Worm (Caenorhabditis elegans): ENCODE data around the gene sra-32.

The sra-32 gene

DNA sequence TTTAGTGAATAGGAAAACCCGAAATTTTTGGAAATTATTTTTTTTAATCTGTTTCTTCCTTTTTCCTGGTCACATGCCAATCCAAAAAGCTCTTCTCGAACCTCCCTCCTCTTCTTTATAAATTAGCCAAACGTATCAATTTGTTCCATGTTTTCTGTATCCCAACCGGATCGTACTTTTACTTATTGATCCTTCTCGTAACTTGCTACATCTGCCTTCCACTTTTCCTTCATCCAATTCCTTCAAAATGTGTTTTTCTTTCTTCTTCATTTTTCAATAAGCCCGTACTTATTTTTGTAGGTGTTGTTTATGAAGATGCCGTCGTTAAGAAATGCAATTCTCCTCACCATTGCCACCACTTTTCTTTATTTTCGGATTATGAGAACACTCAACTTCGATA is 19.9 kb downstream of the sra-32 start, which contains the start of gene cyp-23A1:
cyp-23A1 (plus strand) TSS at position 301 of the 400 bp plus-strand sequence.
- TF ChIP-seq ceh-6 (GFP tag; optimal IDR thresholded peaks at IDR 0.05), result no peak
- no peak for TF ChIP-seq ceh-9 (tag; optimal IDR thresholded peaks at IDR 0.05)

DNA sequence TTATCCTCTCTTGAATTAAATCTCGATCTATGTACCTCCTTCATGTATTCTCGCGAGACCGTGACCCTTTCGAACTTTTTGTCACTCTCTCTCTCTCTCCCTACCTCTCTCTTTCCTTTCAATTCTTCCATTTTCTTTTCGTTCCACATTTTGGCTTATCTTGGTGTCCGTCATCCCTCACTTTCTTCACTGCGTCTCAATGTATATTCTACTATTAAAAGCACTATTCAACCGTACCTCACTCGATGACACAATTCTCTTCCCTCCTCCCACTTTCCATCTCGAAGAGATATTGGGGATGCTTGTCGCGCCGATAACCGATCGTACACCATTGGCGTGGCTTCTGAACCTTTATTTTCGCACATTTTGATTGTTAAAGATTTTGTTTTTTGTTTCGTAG is 21.1 kb downstream of the sra-32 start:
- no peak for TF ChIP-seq tbx-2 (tag; optimal IDR thresholded peaks at IDR 0.05)
- TF ChIP-seq ref-2 (tag; optimal IDR thresholded peaks at IDR 0.05), result peak; percentile 1

DNA sequence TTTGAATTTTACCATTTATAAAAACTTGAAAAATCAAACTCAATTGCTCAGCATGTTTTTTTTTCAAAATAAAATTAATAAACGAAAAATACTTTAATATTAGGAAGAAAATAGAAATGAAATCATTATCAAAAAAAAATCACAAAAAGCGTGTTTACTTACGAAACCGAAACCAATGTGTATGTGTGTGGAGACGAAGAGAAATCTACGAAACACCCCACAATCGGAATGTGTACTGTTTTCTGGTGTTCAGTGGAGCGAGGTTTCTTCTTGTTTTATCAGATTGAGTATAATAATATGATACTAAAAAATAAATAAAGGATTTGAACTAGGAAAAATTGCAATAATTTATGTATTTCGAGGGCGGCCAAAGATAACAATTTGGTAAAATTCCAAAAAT is 24.1 kb downstream of the sra-32 start:
- TF ChIP-seq ceh-31 (tag; optimal IDR thresholded peaks at IDR 0.05), result no peak
- TF ChIP-seq syd-9 (tag; optimal IDR thresholded peaks at IDR 0.05), result no peak
- no peak for TF ChIP-seq nhr-232 (tag; optimal IDR thresholded peaks at IDR 0.05)

DNA sequence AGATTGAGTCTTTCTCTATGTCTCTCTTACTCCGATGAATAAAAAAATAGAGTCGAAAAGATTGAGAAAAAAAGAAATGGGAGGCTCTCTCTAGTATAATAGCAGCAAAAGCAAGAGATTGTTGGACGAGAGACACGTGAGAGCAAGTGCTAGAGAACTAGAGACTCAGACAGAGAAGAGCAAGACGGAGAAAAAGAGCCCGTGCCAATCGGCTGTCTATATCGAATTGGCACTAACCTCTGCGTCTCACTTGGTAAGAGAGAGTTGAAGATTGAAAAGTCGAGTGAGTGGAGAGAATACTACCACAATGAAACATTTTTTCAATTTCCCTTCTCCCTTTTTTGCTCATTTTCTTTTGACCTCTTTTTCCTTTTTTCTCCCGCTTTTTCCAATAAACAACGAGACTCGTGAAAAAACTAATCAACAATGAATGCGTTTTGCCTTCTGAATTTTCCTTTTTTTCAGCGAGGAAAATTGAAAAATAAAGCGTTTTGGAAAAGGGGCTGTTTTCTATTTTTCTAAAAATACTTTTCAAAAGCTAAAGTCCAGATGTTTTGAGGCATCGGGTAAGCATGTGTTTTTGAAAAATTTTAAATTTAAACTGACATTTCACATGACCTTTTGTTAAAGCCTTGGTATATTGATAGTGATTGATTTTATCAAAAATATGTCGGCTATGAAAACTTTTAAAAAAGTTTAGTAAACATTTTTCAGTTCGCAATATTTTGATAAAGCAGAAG is 25.1 kb downstream of the sra-32 start:
- TF ChIP-seq ref-2 (tag; optimal IDR thresholded peaks at IDR 0.05) (no peak), sox-2 (GFP tag; IDR thresholded peaks at IDR 0.05) (no peak), unc-55 (GFP tag; optimal IDR thresholded peaks at IDR 0.05) (peak; percentile 77), ceh-31 (tag; optimal IDR thresholded peaks at IDR 0.05) (peak; percentile 56), ceh-14 (tag; optimal IDR thresholded peaks at IDR 0.05) (peak; percentile 83), npax-4 (tag; optimal IDR thresholded peaks at IDR 0.05) (no peak), nfya-1 (tag; optimal IDR thresholded peaks at IDR 0.05) (peak; percentile 92), pros-1 (tag; optimal IDR thresholded peaks at IDR 0.05) (peak; percentile 26), tbx-2 (tag; optimal IDR thresholded peaks at IDR 0.05) (peak; percentile 42), unc-42 (tag; optimal IDR thresholded peaks at IDR 0.05) (peak; percentile 83), elt-4 (tag; optimal IDR thresholded peaks at IDR 0.05) (no peak), ceh-34 (tag; optimal IDR thresholded peaks at IDR 0.05) (peak; percentile 30), hlh-30 (tag; optimal IDR thresholded peaks at IDR 0.05; ENCODE audit: insufficient read depth) (peak; percentile 86), ceh-18 (tag; optimal IDR thresholded peaks at IDR 0.05) (peak; percentile 70), sdc-2 (tag; optimal IDR thresholded peaks at IDR 0.05) (peak; percentile 4), fkh-10 (GFP tag; optimal IDR thresholded peaks at IDR 0.05) (no peak)

DNA sequence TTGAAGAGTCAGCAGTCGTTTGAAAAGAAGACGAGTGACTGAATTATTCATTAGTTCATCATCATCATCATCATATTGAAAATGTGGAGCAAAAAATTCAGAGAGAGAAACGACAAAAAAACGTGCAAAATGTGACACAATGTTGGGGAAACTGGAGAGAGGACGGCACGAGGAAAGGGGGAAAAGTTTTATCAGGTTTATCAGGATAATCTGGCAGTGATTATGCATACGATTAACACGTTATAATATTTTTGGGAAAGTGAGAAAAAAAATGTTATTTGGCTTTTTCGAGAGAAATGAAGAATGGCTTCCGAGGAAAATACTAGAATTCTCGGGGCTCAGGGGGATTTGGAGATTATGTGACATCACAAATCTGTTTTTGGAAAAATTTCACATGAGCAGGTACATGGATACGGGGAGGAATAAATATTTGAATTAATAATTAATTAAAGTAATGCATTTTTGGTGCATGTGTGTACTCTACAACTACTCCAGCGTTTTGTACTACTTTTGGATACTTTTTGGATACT is 26.6 kb downstream of the sra-32 start, which contains the start of gene camt-1:
camt-1 (minus strand) TSS at position 51 of the 530 bp plus-strand sequence.
- TF ChIP-seq ceh-14 (tag; optimal IDR thresholded peaks at IDR 0.05) (no peak), ceh-6 (GFP tag; optimal IDR thresholded peaks at IDR 0.05) (no peak), syd-9 (tag; optimal IDR thresholded peaks at IDR 0.05) (no peak), ceh-45 (GFP tag; IDR thresholded peaks at IDR 0.05) (no peak), unc-86 (tag; optimal IDR thresholded peaks at IDR 0.05) (no peak), fkh-10 (GFP tag; optimal IDR thresholded peaks at IDR 0.05) (no peak), npax-4 (tag; optimal IDR thresholded peaks at IDR 0.05) (no peak)

DNA sequence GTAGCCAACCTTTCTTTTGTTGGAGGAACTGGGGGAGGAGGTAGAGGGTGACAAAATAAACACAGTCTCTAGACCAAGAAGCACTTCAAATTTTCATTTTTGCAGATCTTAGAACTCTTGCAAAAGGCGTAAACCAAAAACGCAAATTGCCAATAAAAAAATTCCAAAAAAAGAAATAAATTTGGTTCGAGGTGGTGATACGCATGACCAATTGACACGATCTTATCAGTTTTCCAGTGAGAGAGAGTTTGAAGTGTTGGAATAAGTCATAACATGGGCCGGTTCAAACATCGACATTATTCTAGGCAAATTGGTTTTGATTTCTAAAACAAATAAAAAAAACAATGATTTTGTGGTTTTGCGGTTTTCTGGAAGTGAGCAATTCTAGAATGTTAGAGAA is 35.9 kb downstream of the sra-32 start:
- TF ChIP-seq unc-3 (GFP tag; conservative IDR thresholded peaks at IDR 0.05), result no peak
- no peak for TF ChIP-seq unc-3 (tag; optimal IDR thresholded peaks at IDR 0.05)
- TF ChIP-seq sdc-2 (tag; optimal IDR thresholded peaks at IDR 0.05), result no peak
- no peak for TF ChIP-seq nfya-1 (tag; optimal IDR thresholded peaks at IDR 0.05)

DNA sequence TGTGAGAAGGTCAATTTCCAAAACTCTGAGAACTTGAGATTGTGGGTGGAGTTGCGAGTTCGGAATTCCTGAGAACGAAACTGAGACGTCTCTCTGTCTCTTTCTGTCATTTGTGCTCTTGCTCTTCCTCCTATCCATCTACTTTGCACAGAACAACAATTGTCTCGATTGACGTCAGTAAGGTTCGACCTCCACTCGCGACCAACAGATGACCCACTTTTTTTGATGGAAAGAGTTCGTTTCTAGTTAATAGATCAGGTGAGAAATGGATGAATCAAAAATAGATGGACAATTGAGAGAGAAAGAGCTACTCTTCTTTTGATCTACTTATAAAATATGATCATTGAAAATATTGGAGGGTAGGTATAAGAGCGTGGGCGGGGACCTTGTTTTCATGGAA is 37.2 kb downstream of the sra-32 start:
- no peak for TF ChIP-seq dve-1 (tag; optimal IDR thresholded peaks at IDR 0.05)
- no peak for TF ChIP-seq ceh-9 (tag; optimal IDR thresholded peaks at IDR 0.05)
- no peak for TF ChIP-seq ceh-19 (GFP tag; optimal IDR thresholded peaks at IDR 0.05)
- no peak for TF ChIP-seq unc-42 (tag; optimal IDR thresholded peaks at IDR 0.05)
- TF ChIP-seq elt-2 (tag; optimal IDR thresholded peaks at IDR 0.05), result no peak
- TF ChIP-seq Y22D7AL.16 (tag; optimal IDR thresholded peaks at IDR 0.05), result no peak
- TF ChIP-seq ceh-30 (tag; optimal IDR thresholded peaks at IDR 0.05), result no peak
- no peak for TF ChIP-seq unc-55 (GFP tag; optimal IDR thresholded peaks at IDR 0.05)
- TF ChIP-seq ahr-1 (tag; optimal IDR thresholded peaks at IDR 0.05), result no peak
- no peak for TF ChIP-seq fkh-10 (GFP tag; optimal IDR thresholded peaks at IDR 0.05)
- TF ChIP-seq ceh-6 (GFP tag; optimal IDR thresholded peaks at IDR 0.05), result no peak

Measured in whole organism, late embryonic.